Fruit fly (Drosophila melanogaster) whole organism, embryonic: ENCODE results near the gene CG31211.
A peak's percentile ranks its signal among the peaks of the same experiment; 100 is the strongest.

Source experiments
- Blimp-1 ChIP-seq: fragments of 200-800 bp; sonication (Bioruptor generic); optimal IDR thresholded peaks from 3 replicates; lab custom pipeline; 2018; ENCODE audit warnings: missing biosample characterization, missing genetic modification characterization, mild to moderate bottlenecking, moderate library complexity, missing genetic modification reagents
- CG10267 ChIP-seq: fragments of 200-800 bp; sonication (Bioruptor generic); optimal IDR thresholded peaks from 2 replicates; lab custom pipeline; 2018; ENCODE audit warnings: missing biosample characterization, mild to moderate bottlenecking, missing genetic modification characterization, moderate library complexity
- CG11398 ChIP-seq: fragments of 200-800 bp; sonication (Bioruptor generic); optimal IDR thresholded peaks from 2 replicates; lab custom pipeline; 2016; ENCODE audit warnings: missing biosample characterization, missing genetic modification characterization
- CG11696 ChIP-seq: fragments of 200-800 bp; sonication (Bioruptor generic); IDR thresholded peaks from 2 replicates; pipeline ENCODE4 v1.3.6; 2022; ENCODE audit warnings: missing biosample characterization, missing genetic modification characterization
- CG11723 ChIP-seq: fragments of 200-800 bp; sonication (Bioruptor generic); optimal IDR thresholded peaks from 2 replicates; lab custom pipeline; 2017; ENCODE audit warnings: missing biosample characterization, mild to moderate bottlenecking, missing genetic modification characterization
- CG12391 ChIP-seq: fragments of 200-800 bp; sonication (Bioruptor generic); optimal IDR thresholded peaks from 3 replicates; lab custom pipeline; 2018; ENCODE audit warnings: missing biosample characterization, mild to moderate bottlenecking, missing genetic modification characterization, moderate library complexity
- CG17385 ChIP-seq: fragments of 200-800 bp; sonication (Bioruptor generic); optimal IDR thresholded peaks from 3 replicates; lab custom pipeline; 2018; ENCODE audit warnings: missing biosample characterization, mild to moderate bottlenecking, missing genetic modification characterization
- CG17568 ChIP-seq: fragments of 200-800 bp; sonication (Bioruptor generic); optimal IDR thresholded peaks from 2 replicates; lab custom pipeline; 2018; ENCODE audit warnings: missing biosample characterization, mild to moderate bottlenecking, missing genetic modification characterization, moderate library complexity
- CG17912 ChIP-seq: fragments of 200-800 bp; sonication (Bioruptor generic); optimal IDR thresholded peaks from 2 replicates; lab custom pipeline; 2018; ENCODE audit warnings: missing biosample characterization, mild to moderate bottlenecking, missing genetic modification characterization
- CG2129 ChIP-seq: fragments of 200-800 bp; sonication (Bioruptor generic); IDR thresholded peaks from 2 replicates; pipeline ENCODE4 v1.3.6; 2022; ENCODE audit warnings: missing biosample characterization, missing genetic modification characterization; ENCODE audit not compliant: partially characterized antibody
- CG2678 ChIP-seq: fragments of 200-800 bp; sonication (Bioruptor generic); optimal IDR thresholded peaks from 3 replicates; lab custom pipeline; 2019; ENCODE audit warnings: missing biosample characterization, mild to moderate bottlenecking, missing genetic modification characterization, moderate library complexity
- CG4360 ChIP-seq: fragments of 200-800 bp; sonication (Bioruptor generic); IDR thresholded peaks from 2 replicates; pipeline ENCODE4 v1.3.6; 2022; ENCODE audit warnings: missing biosample characterization, missing genetic modification characterization
- CG4404 ChIP-seq: fragments of 200-800 bp; sonication (Bioruptor generic); IDR thresholded peaks from 2 replicates; pipeline ENCODE4 v1.3.6; 2022; ENCODE audit warnings: missing biosample characterization, missing genetic modification characterization
- CG6175 ChIP-seq: fragments of 200-800 bp; sonication (Bioruptor generic); IDR thresholded peaks from 3 replicates; pipeline ENCODE4 v1.3.6; 2022; ENCODE audit warnings: missing biosample characterization, missing genetic modification characterization
- CG6813 ChIP-seq: fragments of 200-800 bp; sonication (Bioruptor generic); optimal IDR thresholded peaks from 2 replicates; lab custom pipeline; 2017; ENCODE audit warnings: missing biosample characterization, missing genetic modification characterization, mild to moderate bottlenecking, moderate library complexity, missing genetic modification reagents
- CG7987 ChIP-seq: fragments of 200-800 bp; sonication (Bioruptor generic); optimal IDR thresholded peaks from 2 replicates; lab custom pipeline; 2018; ENCODE audit warnings: missing biosample characterization, mild to moderate bottlenecking, missing genetic modification characterization, moderate library complexity
- CG9609 ChIP-seq: fragments of 200-800 bp; sonication (Bioruptor generic); optimal IDR thresholded peaks from 3 replicates; lab custom pipeline; 2016; ENCODE audit warnings: missing biosample characterization, missing genetic modification characterization
- CHES-1-like ChIP-seq: fragments of 200-800 bp; sonication (Bioruptor generic); optimal IDR thresholded peaks from 2 replicates; lab custom pipeline; 2016; ENCODE audit warnings: missing biosample characterization, missing genetic modification characterization
- CoRest ChIP-seq: fragments of 200-800 bp; sonication (Bioruptor generic); optimal IDR thresholded peaks from 3 replicates; lab custom pipeline; 2018; ENCODE audit warnings: missing biosample characterization, mild to moderate bottlenecking, missing genetic modification characterization, moderate library complexity
- Dad ChIP-seq: fragments of 200-800 bp; sonication (Bioruptor generic); optimal IDR thresholded peaks from 3 replicates; lab custom pipeline; 2016; ENCODE audit warnings: missing biosample characterization, missing genetic modification characterization
- Deaf1 ChIP-seq: fragments of 200-800 bp; optimal IDR thresholded peaks from 3 replicates; lab custom pipeline; 2019; ENCODE audit warnings: missing biosample characterization, mild to moderate bottlenecking, missing genetic modification characterization, moderate library complexity
- HLH3B ChIP-seq: fragments of 200-800 bp; sonication (Bioruptor generic); IDR thresholded peaks from 2 replicates; pipeline ENCODE4 v1.3.6; 2022; ENCODE audit warnings: missing biosample characterization, missing genetic modification characterization
- HLH4C ChIP-seq: fragments of 200-800 bp; sonication (Bioruptor generic); IDR thresholded peaks from 3 replicates; pipeline ENCODE4 v1.3.6; 2022; ENCODE audit warnings: missing biosample characterization, missing genetic modification characterization; ENCODE audit not compliant: partially characterized antibody
- Hmr ChIP-seq: fragments of 200-800 bp; sonication (Bioruptor generic); optimal IDR thresholded peaks from 3 replicates; lab custom pipeline; 2017; ENCODE audit warnings: mild to moderate bottlenecking, missing biosample characterization, missing genetic modification reagents, missing genetic modification characterization
- Kr ChIP-seq: fragments of 200-800 bp; sonication (Bioruptor generic); optimal IDR thresholded peaks from 2 replicates; lab custom pipeline; 2017; ENCODE audit warnings: missing biosample characterization, mild to moderate bottlenecking, missing genetic modification characterization
- Lpt ChIP-seq: fragments of >200 bp; optimal IDR thresholded peaks from 2 replicates; lab custom pipeline; 2018; ENCODE audit warnings: missing biosample characterization, missing genetic modification characterization
- MESR4 ChIP-seq: fragments of 200-800 bp; sonication (Bioruptor generic); optimal IDR thresholded peaks from 2 replicates; lab custom pipeline; 2018; ENCODE audit warnings: missing biosample characterization, mild to moderate bottlenecking, missing genetic modification characterization, moderate library complexity
- PHDP ChIP-seq: fragments of 200-800 bp; sonication (Bioruptor generic); optimal IDR thresholded peaks from 3 replicates; lab custom pipeline; 2018; ENCODE audit warnings: missing biosample characterization, mild to moderate bottlenecking, missing genetic modification characterization, moderate library complexity
- Sin3A ChIP-seq: fragments of >200 bp; optimal IDR thresholded peaks from 2 replicates; lab custom pipeline; 2018
- Sox102F ChIP-seq: fragments of 200-800 bp; sonication (Bioruptor generic); optimal IDR thresholded peaks from 2 replicates; lab custom pipeline; 2018; ENCODE audit warnings: missing biosample characterization, mild to moderate bottlenecking, missing genetic modification characterization, moderate library complexity
- YL-1 ChIP-seq: fragments of 200-800 bp; sonication (Bioruptor generic); optimal IDR thresholded peaks from 3 replicates; lab custom pipeline; 2017; ENCODE audit warnings: missing biosample characterization, mild to moderate bottlenecking, missing genetic modification characterization
- ara ChIP-seq: fragments of 200-800 bp; sonication (Bioruptor generic); IDR thresholded peaks from 2 replicates; pipeline ENCODE4 v1.3.6; 2022; ENCODE audit warnings: missing biosample characterization, missing genetic modification characterization
- bbx ChIP-seq: fragments of 200-800 bp; sonication (Bioruptor generic); IDR thresholded peaks from 2 replicates; pipeline ENCODE4 v1.3.6; 2022; ENCODE audit warnings: missing biosample characterization, missing genetic modification characterization; ENCODE audit not compliant: partially characterized antibody
- btn ChIP-seq: fragments of 200-800 bp; sonication (Bioruptor generic); optimal IDR thresholded peaks from 2 replicates; lab custom pipeline; 2016; ENCODE audit warnings: missing biosample characterization, missing genetic modification characterization
- chn ChIP-seq: fragments of 200-800 bp; sonication (Bioruptor generic); optimal IDR thresholded peaks from 2 replicates; lab custom pipeline; 2016; ENCODE audit warnings: missing biosample characterization, missing genetic modification characterization
- crp ChIP-seq, 2 experiments: fragments of 200-800 bp; sonication (Bioruptor generic); optimal IDR thresholded peaks; 2 replicates in 1 of 2; 3 replicates in 1 of 2; lab custom pipeline; 2017; ENCODE audit warnings: missing biosample characterization in 2 of 2, missing genetic modification characterization in 2 of 2, mild to moderate bottlenecking in 1 of 2, moderate library complexity in 1 of 2
- disco-r ChIP-seq: fragments of 200-800 bp; sonication (Bioruptor generic); optimal IDR thresholded peaks from 2 replicates; lab custom pipeline; 2016; ENCODE audit warnings: missing biosample characterization, missing genetic modification characterization
- dm ChIP-seq: fragments of 200-800 bp; sonication (Bioruptor generic); optimal IDR thresholded peaks from 3 replicates; lab custom pipeline; 2016; ENCODE audit warnings: missing biosample characterization, missing genetic modification characterization
- en ChIP-seq: fragments of 200-800 bp; sonication (Bioruptor generic); optimal IDR thresholded peaks from 2 replicates; lab custom pipeline; 2016; ENCODE audit warnings: missing biosample characterization, missing genetic modification characterization
- fru ChIP-seq: fragments of >200 bp; optimal IDR thresholded peaks from 2 replicates; lab custom pipeline; 2017
- her ChIP-seq: fragments of 200-800 bp; sonication (Bioruptor generic); optimal IDR thresholded peaks from 2 replicates; lab custom pipeline; 2016; ENCODE audit warnings: missing biosample characterization, missing genetic modification characterization
- ind ChIP-seq: fragments of 200-800 bp; sonication (Bioruptor generic); optimal IDR thresholded peaks from 3 replicates; lab custom pipeline; 2016; ENCODE audit warnings: missing biosample characterization, missing genetic modification characterization
- jumu ChIP-seq: fragments of 200-800 bp; sonication (Bioruptor generic); optimal IDR thresholded peaks from 3 replicates; lab custom pipeline; 2016; ENCODE audit warnings: missing biosample characterization, missing genetic modification characterization
- lab ChIP-seq: fragments of 200-800 bp; sonication (Bioruptor generic); optimal IDR thresholded peaks from 3 replicates; lab custom pipeline; 2017; ENCODE audit warnings: missing biosample characterization, missing genetic modification characterization, mild to moderate bottlenecking, moderate library complexity, missing genetic modification reagents
- sc ChIP-seq, 3 experiments: fragments of >200 bp in 2 of 3; fragments of 200-800 bp in 1 of 3; sonication (Bioruptor generic) in 1 of 3; optimal IDR thresholded peaks; 2 replicates in 2 of 3; 3 replicates in 1 of 3; lab custom pipeline; 2017; ENCODE audit warnings: mild to moderate bottlenecking in 1 of 3, missing biosample characterization in 1 of 3, missing genetic modification characterization in 1 of 3, missing genetic modification reagents in 1 of 3
- slou ChIP-seq: fragments of 200-800 bp; sonication (Bioruptor generic); optimal IDR thresholded peaks from 3 replicates; lab custom pipeline; 2016; ENCODE audit warnings: missing biosample characterization, missing genetic modification characterization
- stc ChIP-seq: fragments of 200-800 bp; sonication (Bioruptor generic); IDR thresholded peaks from 2 replicates; pipeline ENCODE4 v1.3.6; 2022; ENCODE audit warnings: missing biosample characterization, missing genetic modification characterization
- tll ChIP-seq, 2 experiments: fragments of 200-800 bp in 1 of 2; fragments of >200 bp in 1 of 2; sonication (Bioruptor generic) in 1 of 2; optimal IDR thresholded peaks; 2 replicates each; lab custom pipeline; 2017 to 2019; ENCODE audit warnings: missing biosample characterization in 2 of 2, missing genetic modification characterization in 2 of 2, mild to moderate bottlenecking in 1 of 2, moderate library complexity in 1 of 2
- usp ChIP-seq: fragments of >200 bp; optimal IDR thresholded peaks from 2 replicates; lab custom pipeline; 2017; ENCODE audit warnings: missing biosample characterization, missing genetic modification characterization

Gene CG31211

DNA sequence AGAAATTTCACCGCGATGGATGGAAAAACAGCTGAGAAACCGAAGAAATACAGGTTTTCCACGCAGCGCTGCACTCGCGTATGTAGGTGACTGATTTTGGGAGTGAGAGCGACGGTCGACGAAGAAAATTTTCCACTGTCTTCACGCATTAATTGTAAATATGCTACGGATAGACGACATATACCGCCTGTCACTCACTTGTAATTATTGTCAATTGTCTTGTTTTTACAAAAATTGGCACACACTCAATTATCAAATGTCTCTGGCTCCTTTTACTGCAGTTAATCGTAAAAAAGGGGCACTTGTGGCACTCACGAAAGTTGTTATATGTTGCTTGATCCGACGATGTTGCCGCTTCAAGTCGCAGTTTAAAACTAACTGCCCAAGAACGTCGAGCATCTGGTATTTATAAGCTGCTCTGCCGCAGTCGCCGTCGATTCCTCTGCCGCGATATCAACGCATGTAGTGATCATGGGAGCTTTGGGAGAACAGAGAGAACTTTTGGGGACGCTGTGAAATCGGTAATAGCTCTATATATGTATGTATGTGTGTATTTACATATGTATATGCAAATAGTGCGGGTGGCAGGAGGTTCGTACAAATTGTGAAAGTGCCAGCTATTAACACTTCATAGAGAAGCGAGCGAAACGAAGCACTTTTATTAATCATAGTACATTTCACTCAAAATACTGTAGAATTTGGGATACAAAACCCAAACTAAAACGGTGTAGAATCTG is 43.6 kb downstream of the CG31211 start, which contains the start of gene mfas (continued):
- peak; percentile 61 for TF ChIP-seq lab (GFP tag; lab: Kevin White, UChicago)
- TF ChIP-seq Blimp-1 (GFP tag; lab: Kevin White, UChicago): peak; percentile 55
- TF ChIP-seq CG4360: no peak
- TF ChIP-seq CG11696 (GFP tag; lab: Robert Waterston, UW): no peak
- TF ChIP-seq stc (GFP tag; lab: Robert Waterston, UW): no peak
- TF ChIP-seq CG2129 (GFP tag; lab: Robert Waterston, UW): no peak
- TF ChIP-seq HLH3B (GFP tag; lab: Robert Waterston, UW): no peak; the same call in 1 of the 2 replicates
- TF ChIP-seq disco-r (GFP tag; lab: Kevin White, UChicago): no peak
- peak in 1 of 2 experiments; percentile 18 for TF ChIP-seq crp (GFP tag; optimal IDR thresholded peaks at IDR 0.05; lab: Kevin White, UChicago)
- TF ChIP-seq fru (lab: Kevin White, UChicago): no peak
- no peak for TF ChIP-seq usp
- peak; percentile 14 for TF ChIP-seq Sox102F (GFP tag; lab: Kevin White, UChicago)
- TF ChIP-seq CG11723 (GFP tag; lab: Kevin White, UChicago): peak; percentile 7
- TF ChIP-seq CG17912: peak; percentile 70
- TF ChIP-seq CG10267 (tag; lab: Kevin White, UChicago): no peak
- TF ChIP-seq CG6175 (GFP tag; lab: Robert Waterston, UW): no peak
- no peak for TF ChIP-seq Lpt (GFP tag; lab: Kevin White, UChicago)
- TF ChIP-seq ara (GFP tag; lab: Robert Waterston, UW): 0 out of 2 replicates have a peak, but pooled peaks have one; percentile 6
- TF ChIP-seq Dad (GFP tag; lab: Kevin White, UChicago): no peak
- no peak for TF ChIP-seq chn (GFP tag; lab: Kevin White, UChicago)
- TF ChIP-seq CG17385 (GFP tag; lab: Kevin White, UChicago): no peak
- TF ChIP-seq tll (GFP tag; optimal IDR thresholded peaks at IDR 0.05; lab: Kevin White, UChicago): no peak
- no peak for TF ChIP-seq Sin3A (lab: Kevin White, UChicago)
- TF ChIP-seq Deaf1 (tag; lab: Kevin White, UChicago): no peak
- TF ChIP-seq CHES-1-like (GFP tag; lab: Kevin White, UChicago): peak; percentile 6
- TF ChIP-seq PHDP (tag; lab: Kevin White, UChicago): peak; percentile 15
- no peak for TF ChIP-seq ind (GFP tag; lab: Kevin White, UChicago)
- no peak for TF ChIP-seq dm
- no peak for TF ChIP-seq Kr (GFP tag; lab: Kevin White, UChicago)
- no peak for TF ChIP-seq YL-1 (GFP tag; lab: Kevin White, UChicago)
- no peak for TF ChIP-seq her (GFP tag; lab: Kevin White, UChicago)
- no peak for TF ChIP-seq CG11398
- TF ChIP-seq en: no peak
- TF ChIP-seq CG7987: peak; percentile 27
- TF ChIP-seq HLH4C (GFP tag; lab: Robert Waterston, UW): peak; percentile 36; the same call in 1 of the 3 replicates
- TF ChIP-seq CG4404: no peak
- no peak for TF ChIP-seq CG2678 (tag; lab: Kevin White, UChicago)
- TF ChIP-seq CG17568 (GFP tag; lab: Kevin White, UChicago): peak; percentile 38
- TF ChIP-seq sc (optimal IDR thresholded peaks at IDR 0.05; lab: Kevin White, UChicago): no peak
- TF ChIP-seq sc (GFP tag; optimal IDR thresholded peaks at IDR 0.05; lab: Kevin White, UChicago): peak; percentile 15
- TF ChIP-seq slou (GFP tag; lab: Kevin White, UChicago): no peak
- peak; percentile 22; the same call in 1 of the 2 replicates for TF ChIP-seq bbx (GFP tag; lab: Robert Waterston, UW)
- TF ChIP-seq CG6813 (GFP tag; lab: Kevin White, UChicago): peak; percentile 54
- peak; percentile 21 for TF ChIP-seq Hmr (GFP tag; lab: Kevin White, UChicago)
- no peak for TF ChIP-seq CoRest (tag; lab: Kevin White, UChicago)
- no peak for TF ChIP-seq MESR4 (GFP tag; lab: Kevin White, UChicago)
- TF ChIP-seq jumu (GFP tag; lab: Kevin White, UChicago): no peak
- TF ChIP-seq btn (GFP tag; lab: Kevin White, UChicago): no peak
- TF ChIP-seq CG9609 (GFP tag; lab: Kevin White, UChicago): no peak
- no peak for TF ChIP-seq CG12391 (tag; lab: Kevin White, UChicago)
